Fruit fly (Drosophila melanogaster) whole organism, embryonic: ENCODE results near the gene CG15160.

Experiments
- Bgb ChIP-seq: fragments of 200-800 bp; sonication (Bioruptor generic); IDR thresholded peaks from 2 replicates; pipeline ENCODE4 v1.3.6; 2022; ENCODE audit warnings: missing biosample characterization, missing genetic modification characterization; ENCODE audit not compliant: partially characterized antibody
- CG1024 ChIP-seq: fragments of 200-800 bp; sonication (Bioruptor generic); IDR thresholded peaks from 2 replicates; pipeline ENCODE4 v1.3.6; 2022; ENCODE audit warnings: missing biosample characterization, missing genetic modification characterization
- CG11504 ChIP-seq: fragments of 200-800 bp; sonication (Bioruptor generic); optimal IDR thresholded peaks from 3 replicates; lab custom pipeline; 2019; ENCODE audit warnings: missing biosample characterization, mild to moderate bottlenecking, missing genetic modification characterization, moderate library complexity
- CG14050 ChIP-seq: fragments of 200-800 bp; sonication (Bioruptor generic); IDR thresholded peaks from 3 replicates; pipeline ENCODE4 v1.3.6; 2022; ENCODE audit warnings: missing biosample characterization, missing genetic modification characterization
- CG17186 ChIP-seq: fragments of 200-800 bp; sonication (Bioruptor generic); optimal IDR thresholded peaks from 3 replicates; lab custom pipeline; 2017; ENCODE audit warnings: missing biosample characterization, missing genetic modification reagents, missing genetic modification characterization
- CG1792 ChIP-seq: fragments of 200-800 bp; sonication (Bioruptor generic); optimal IDR thresholded peaks from 2 replicates; lab custom pipeline; 2016; ENCODE audit warnings: missing biosample characterization, missing genetic modification characterization
- CG2120 ChIP-seq: fragments of 200-800 bp; sonication (Bioruptor generic); optimal IDR thresholded peaks from 3 replicates; lab custom pipeline; 2016; ENCODE audit warnings: missing biosample characterization, missing genetic modification characterization
- CG2712 ChIP-seq: fragments of 200-800 bp; optimal IDR thresholded peaks from 3 replicates; lab custom pipeline; 2019; ENCODE audit warnings: missing biosample characterization, mild to moderate bottlenecking, missing genetic modification characterization, moderate library complexity
- CG31365 ChIP-seq: fragments of 200-800 bp; sonication (Bioruptor generic); optimal IDR thresholded peaks from 2 replicates; lab custom pipeline; 2018; ENCODE audit warnings: missing biosample characterization, mild to moderate bottlenecking, missing genetic modification characterization
- CG34376 ChIP-seq: fragments of 200-800 bp; sonication (Bioruptor generic); optimal IDR thresholded peaks from 2 replicates; lab custom pipeline; 2018; ENCODE audit warnings: missing biosample characterization, mild to moderate bottlenecking, missing genetic modification characterization
- CG4707 ChIP-seq: fragments of 200-800 bp; sonication (Bioruptor generic); optimal IDR thresholded peaks from 2 replicates; lab custom pipeline; 2018; ENCODE audit warnings: missing biosample characterization, mild to moderate bottlenecking, missing genetic modification characterization, moderate library complexity
- CG6683 ChIP-seq: fragments of 200-800 bp; sonication (Bioruptor generic); optimal IDR thresholded peaks from 2 replicates; lab custom pipeline; 2017; ENCODE audit warnings: missing biosample characterization, mild to moderate bottlenecking, missing genetic modification characterization, missing genetic modification reagents
- CG7786 ChIP-seq: fragments of 200-800 bp; sonication (Bioruptor generic); optimal IDR thresholded peaks from 2 replicates; lab custom pipeline; 2016; ENCODE audit warnings: missing biosample characterization, missing genetic modification characterization
- CG7963 ChIP-seq: fragments of 200-800 bp; sonication (Bioruptor generic); IDR thresholded peaks from 3 replicates; pipeline ENCODE4 v1.3.6; 2022; ENCODE audit warnings: missing biosample characterization, missing genetic modification characterization; ENCODE audit not compliant: partially characterized antibody
- GATAe ChIP-seq: fragments of 200-800 bp; sonication (Bioruptor generic); conservative IDR thresholded peaks from 2 replicates; pipeline ENCODE4 v1.3.6; 2022; ENCODE audit warnings: missing biosample characterization, missing genetic modification characterization
- Gsc ChIP-seq: fragments of 200-800 bp; sonication (Bioruptor generic); IDR thresholded peaks from 2 replicates; pipeline ENCODE4 v1.3.6; 2022; ENCODE audit warnings: missing biosample characterization, missing genetic modification characterization
- HLH4C ChIP-seq: fragments of 200-800 bp; sonication (Bioruptor generic); IDR thresholded peaks from 3 replicates; pipeline ENCODE4 v1.3.6; 2022; ENCODE audit warnings: missing biosample characterization, missing genetic modification characterization; ENCODE audit not compliant: partially characterized antibody
- HLHmδ ChIP-seq: fragments of 200-800 bp; sonication (Bioruptor generic); optimal IDR thresholded peaks from 2 replicates; lab custom pipeline; 2018; ENCODE audit warnings: missing biosample characterization, mild to moderate bottlenecking, missing genetic modification characterization, moderate library complexity
- Kr ChIP-seq: fragments of 200-800 bp; sonication (Bioruptor generic); optimal IDR thresholded peaks from 2 replicates; lab custom pipeline; 2017; ENCODE audit warnings: missing biosample characterization, mild to moderate bottlenecking, missing genetic modification characterization
- NC2α ChIP-seq: fragments of 200-800 bp; sonication (Bioruptor generic); optimal IDR thresholded peaks from 2 replicates; lab custom pipeline; 2016; ENCODE audit warnings: missing biosample characterization, missing genetic modification characterization
- NFAT ChIP-seq: fragments of 200-800 bp; sonication (Bioruptor generic); IDR thresholded peaks from 2 replicates; pipeline ENCODE4 v1.3.6; 2022; ENCODE audit warnings: missing biosample characterization, missing genetic modification characterization
- Nf-YB ChIP-seq: fragments of 200-800 bp; sonication (Bioruptor generic); optimal IDR thresholded peaks from 3 replicates; lab custom pipeline; 2019; ENCODE audit warnings: missing biosample characterization, mild to moderate bottlenecking, missing genetic modification characterization, moderate library complexity
- Optix ChIP-seq: fragments of 200-800 bp; sonication (Bioruptor generic); IDR thresholded peaks from 3 replicates; pipeline ENCODE4 v1.3.6; 2022; ENCODE audit warnings: missing biosample characterization, missing genetic modification characterization
- Six4 ChIP-seq: fragments of 200-800 bp; sonication (Bioruptor generic); optimal IDR thresholded peaks from 2 replicates; lab custom pipeline; 2016; ENCODE audit warnings: missing biosample characterization, missing genetic modification characterization
- Ssrp ChIP-seq: fragments of 200-800 bp; sonication (Bioruptor generic); optimal IDR thresholded peaks from 2 replicates; lab custom pipeline; 2018; ENCODE audit warnings: missing biosample characterization, mild to moderate bottlenecking, missing genetic modification characterization, moderate library complexity
- Xrp1 ChIP-seq: fragments of 200-800 bp; sonication (Bioruptor generic); IDR thresholded peaks from 2 replicates; pipeline ENCODE4 v1.3.6; 2022; ENCODE audit warnings: missing biosample characterization, missing genetic modification characterization
- bsh ChIP-seq, 2 experiments: fragments of 200-800 bp; sonication (Bioruptor generic); optimal IDR thresholded peaks; 2 replicates each; lab custom pipeline; 2017 to 2018; ENCODE audit warnings: mild to moderate bottlenecking in 2 of 2, missing biosample characterization in 2 of 2, missing genetic modification characterization in 2 of 2, moderate library complexity in 1 of 2
- cato ChIP-seq: fragments of 200-800 bp; sonication (Bioruptor generic); optimal IDR thresholded peaks from 2 replicates; lab custom pipeline; 2016; ENCODE audit warnings: missing biosample characterization, missing genetic modification characterization, borderline replicate concordance
- caup ChIP-seq: fragments of 200-800 bp; sonication (Bioruptor generic); optimal IDR thresholded peaks from 3 replicates; lab custom pipeline; 2017; ENCODE audit warnings: missing biosample characterization, mild to moderate bottlenecking, missing genetic modification characterization, moderate library complexity; ENCODE audit not compliant: severe bottlenecking
- cg ChIP-seq: fragments of 200-800 bp; sonication (Bioruptor generic); optimal IDR thresholded peaks from 3 replicates; lab custom pipeline; 2019; ENCODE audit warnings: missing biosample characterization, mild to moderate bottlenecking, missing genetic modification characterization, moderate library complexity
- disco-r ChIP-seq: fragments of 200-800 bp; sonication (Bioruptor generic); optimal IDR thresholded peaks from 2 replicates; lab custom pipeline; 2016; ENCODE audit warnings: missing biosample characterization, missing genetic modification characterization
- dmrt99B ChIP-seq: fragments of 200-800 bp; sonication (Bioruptor generic); optimal IDR thresholded peaks from 2 replicates; lab custom pipeline; 2018; ENCODE audit warnings: missing biosample characterization, mild to moderate bottlenecking, missing genetic modification characterization, moderate library complexity
- emc ChIP-seq: fragments of 200-800 bp; sonication (Bioruptor generic); optimal IDR thresholded peaks from 2 replicates; lab custom pipeline; 2016; ENCODE audit warnings: missing biosample characterization, missing genetic modification characterization
- exex ChIP-seq: fragments of 200-800 bp; sonication (Bioruptor generic); optimal IDR thresholded peaks from 4 replicates; lab custom pipeline; 2018; ENCODE audit warnings: missing biosample characterization, mild to moderate bottlenecking, missing genetic modification characterization, moderate library complexity
- gem ChIP-seq: fragments of 200-800 bp; sonication (Bioruptor generic); optimal IDR thresholded peaks from 2 replicates; lab custom pipeline; 2019; ENCODE audit warnings: missing biosample characterization, mild to moderate bottlenecking, missing genetic modification characterization, moderate library complexity
- insv ChIP-seq, 2 experiments: fragments of 200-800 bp; sonication (Bioruptor generic); optimal IDR thresholded peaks; 3 replicates each; lab custom pipeline; 2016 to 2018; ENCODE audit warnings: missing biosample characterization in 2 of 2, missing genetic modification characterization in 2 of 2
- jing ChIP-seq: fragments of 200-800 bp; sonication (Bioruptor generic); optimal IDR thresholded peaks from 2 replicates; lab custom pipeline; 2018; ENCODE audit warnings: missing biosample characterization, mild to moderate bottlenecking, missing genetic modification characterization
- kah ChIP-seq: fragments of 200-800 bp; sonication (Bioruptor generic); optimal IDR thresholded peaks from 2 replicates; lab custom pipeline; 2018; ENCODE audit warnings: missing biosample characterization, mild to moderate bottlenecking, missing genetic modification characterization
- ken ChIP-seq: fragments of 200-800 bp; sonication (Bioruptor generic); IDR thresholded peaks from 3 replicates; pipeline ENCODE4 v1.3.6; 2022; ENCODE audit warnings: missing biosample characterization, missing genetic modification characterization
- lbe ChIP-seq: fragments of 200-800 bp; sonication (Bioruptor generic); optimal IDR thresholded peaks from 2 replicates; lab custom pipeline; 2016; ENCODE audit warnings: missing biosample characterization, mild to moderate bottlenecking, missing genetic modification characterization
- peb ChIP-seq: fragments of 200-800 bp; sonication (Bioruptor generic); IDR thresholded peaks from 2 replicates; pipeline ENCODE4 v1.3.6; 2022; ENCODE audit warnings: missing biosample characterization, missing genetic modification characterization
- pita ChIP-seq: fragments of 200-800 bp; sonication (Bioruptor generic); optimal IDR thresholded peaks from 2 replicates; lab custom pipeline; 2017; ENCODE audit warnings: missing biosample characterization, mild to moderate bottlenecking, missing genetic modification characterization
- prd ChIP-seq, 3 experiments: fragments of >200 bp in 2 of 3; fragments of 200-800 bp in 1 of 3; sonication (Bioruptor generic) in 1 of 3; optimal IDR thresholded peaks in 2 of 3; IDR thresholded peaks in 1 of 3; 2 replicates in 2 of 3; 3 replicates in 1 of 3; pipeline versions ENCODE4 v1.3.6 to Lab custom; 2017 to 2022; ENCODE audit warnings: missing biosample characterization in 1 of 3, missing genetic modification characterization in 1 of 3
- repo ChIP-seq: fragments of 200-800 bp; sonication (Bioruptor generic); optimal IDR thresholded peaks from 2 replicates; lab custom pipeline; 2016; ENCODE audit warnings: missing biosample characterization, missing genetic modification characterization
- slou ChIP-seq: fragments of 200-800 bp; sonication (Bioruptor generic); optimal IDR thresholded peaks from 3 replicates; lab custom pipeline; 2016; ENCODE audit warnings: missing biosample characterization, missing genetic modification characterization
- sr ChIP-seq: fragments of 200-800 bp; sonication (Bioruptor generic); IDR thresholded peaks from 3 replicates; pipeline ENCODE4 v1.3.6; 2022; ENCODE audit warnings: missing biosample characterization, missing genetic modification characterization
- tgo ChIP-seq: fragments of 200-800 bp; sonication (Bioruptor generic); IDR thresholded peaks from 3 replicates; pipeline ENCODE4 v1.3.6; 2022; ENCODE audit warnings: missing biosample characterization, missing genetic modification characterization
- zen ChIP-seq: fragments of 200-800 bp; sonication (Bioruptor generic); optimal IDR thresholded peaks from 3 replicates; lab custom pipeline; 2018; ENCODE audit warnings: missing biosample characterization, mild to moderate bottlenecking, missing genetic modification characterization, moderate library complexity
- zen2 ChIP-seq: fragments of 200-800 bp; sonication (Bioruptor generic); IDR thresholded peaks from 3 replicates; pipeline ENCODE4 v1.3.6; 2022; ENCODE audit warnings: missing biosample characterization, missing genetic modification characterization; ENCODE audit not compliant: partially characterized antibody

CG15160 gene

DNA sequence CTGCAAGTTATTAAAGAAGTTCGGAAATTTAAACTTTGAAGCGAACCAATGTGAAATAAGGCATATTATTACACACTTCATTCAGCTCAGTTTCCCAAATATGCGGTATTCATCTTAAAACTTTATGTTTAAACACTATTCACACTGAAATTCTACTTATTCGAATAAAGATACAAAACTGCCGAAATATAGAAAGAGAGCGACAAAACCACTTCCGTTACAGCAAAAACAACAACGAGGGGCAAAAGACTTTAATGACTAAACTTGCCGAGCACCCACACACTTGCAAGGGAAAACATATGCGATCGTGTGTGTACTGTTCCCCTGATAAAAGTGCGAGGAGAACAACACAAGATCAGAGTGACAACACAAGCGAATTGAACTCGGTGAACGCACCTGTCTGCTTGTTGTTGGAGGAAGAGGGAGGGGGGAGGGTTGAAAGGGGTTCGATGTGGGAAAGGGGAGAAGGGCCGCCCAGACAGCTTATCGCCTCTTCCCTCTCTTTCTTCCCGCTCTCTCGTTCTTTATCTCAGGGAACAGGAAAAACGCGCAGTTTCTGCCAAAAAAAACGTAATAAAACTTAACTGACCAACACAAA lies 29.1 kb upstream of the CG15160 start (continued):
- TF ChIP-seq emc (GFP tag; lab: Kevin White, UChicago) (no peak), Bgb (GFP tag; lab: Robert Waterston, UW) (no peak), bsh (GFP tag; optimal IDR thresholded peaks at IDR 0.05; lab: Kevin White, UChicago) (no peak), peb (GFP tag; lab: Robert Waterston, UW) (no peak), NC2α (GFP tag; lab: Kevin White, UChicago) (no peak), CG17186 (GFP tag; lab: Kevin White, UChicago) (no peak), CG11504 (tag; lab: Kevin White, UChicago) (no peak), CG34376 (GFP tag; lab: Kevin White, UChicago) (no peak), Gsc (no peak), slou (GFP tag; lab: Kevin White, UChicago) (no peak), kah (GFP tag; lab: Kevin White, UChicago) (peak; percentile 8), CG7786 (GFP tag; lab: Kevin White, UChicago) (no peak), CG1792 (GFP tag; lab: Kevin White, UChicago) (no peak), exex (tag; lab: Kevin White, UChicago) (peak; percentile 42), CG6683 (no peak), Six4 (no peak), disco-r (no peak), CG4707 (GFP tag; lab: Kevin White, UChicago) (no peak), HLH4C (GFP tag; lab: Robert Waterston, UW) (no peak), HLHmδ (peak; percentile 58), CG2712 (tag; lab: Kevin White, UChicago) (no peak), lbe (GFP tag; lab: Kevin White, UChicago) (no peak), CG2120 (GFP tag; lab: Kevin White, UChicago) (no peak), CG1024 (no peak), repo (no peak), Ssrp (tag; lab: Kevin White, UChicago) (no peak), ken (GFP tag; lab: Robert Waterston, UW) (no peak; the same call in 2 of the 3 replicates), CG7963 (GFP tag; lab: Robert Waterston, UW) (no peak), zen (tag; lab: Kevin White, UChicago) (no peak), pita (GFP tag; lab: Kevin White, UChicago) (no peak), Kr (GFP tag; lab: Kevin White, UChicago) (no peak), GATAe (GFP tag; lab: Robert Waterston, UW) (peak; percentile 83), Nf-YB (GFP tag; lab: Kevin White, UChicago) (no peak), jing (no peak), zen2 (GFP tag; lab: Robert Waterston, UW) (no peak), gem (tag; lab: Kevin White, UChicago) (no peak), sr (GFP tag; lab: Robert Waterston, UW) (peak; percentile 20; the same call in 1 of the 3 replicates), CG14050 (GFP tag; lab: Robert Waterston, UW) (no peak), NFAT (GFP tag; lab: Robert Waterston, UW) (peak; percentile 45; the same call in 1 of the 2 replicates), caup (GFP tag; lab: Kevin White, UChicago) (peak; percentile 5), Optix (GFP tag; lab: Robert Waterston, UW) (no peak), dmrt99B (tag; lab: Kevin White, UChicago) (no peak), Xrp1 (0 out of 2 replicates have a peak, but pooled peaks have one; percentile 5), insv (GFP tag; optimal IDR thresholded peaks at IDR 0.05; lab: Kevin White, UChicago) (no peak), tgo (GFP tag; lab: Robert Waterston, UW) (no peak), cato (GFP tag; lab: Kevin White, UChicago) (no peak), CG31365 (tag; lab: Kevin White, UChicago) (no peak), cg (peak; percentile 56), prd (optimal IDR thresholded peaks at IDR 0.05; lab: Kevin White, UChicago) (no peak), prd (GFP tag; IDR thresholded peaks at IDR 0.05; lab: Robert Waterston, UW) (no peak)
